Fruit fly (Drosophila melanogaster): ENCODE data around the gene CG42857.

dm6 chr3R:9870378-9870777 is 49.4 kb upstream of the CG42857 start:
- TF ChIP-seq CTCF (optimal IDR thresholded peaks at IDR 0.05) (no peak), CG8478 (optimal IDR thresholded peaks at IDR 0.05) (no peak)
